Worm (Caenorhabditis elegans) whole organism, young adult: ENCODE measurements around the gene F41G3.6.

Experiments
- B0336.3 ChIP-seq: fragments of 200-800 bp; sonication (Bioruptor generic); IDR thresholded peaks from 2 replicates; pipeline ENCODE4 v1.3.6; 2022; ENCODE audit warnings: missing genetic modification characterization, missing compliant biosample characterization
- C06A6.2 ChIP-seq: fragments of 200-800 bp; sonication (Bioruptor generic); conservative IDR thresholded peaks from 2 replicates; pipeline ENCODE4 v1.3.6; 2022; ENCODE audit warnings: missing genetic modification characterization, missing compliant biosample characterization
- D2030.7 ChIP-seq: fragments of 200-800 bp; sonication (Bioruptor generic); IDR thresholded peaks from 2 replicates; pipeline ENCODE4 v1.3.6; 2022; ENCODE audit warnings: missing genetic modification reagents, missing genetic modification characterization, missing compliant biosample characterization
- F10E7.11 ChIP-seq: sonication (generic microtip); optimal IDR thresholded peaks from 2 replicates; lab custom pipeline; 2017; ENCODE audit warnings: mild to moderate bottlenecking, missing genetic modification characterization, moderate library complexity, missing compliant biosample characterization
- F33H1.4 ChIP-seq: fragments of 200-800 bp; sonication (Bioruptor generic); IDR thresholded peaks from 2 replicates; pipeline ENCODE4 v1.3.6; 2022; ENCODE audit warnings: missing genetic modification reagents, missing genetic modification characterization, missing compliant biosample characterization
- F55B11.4 ChIP-seq: sonication (generic microtip); optimal IDR thresholded peaks from 2 replicates; lab custom pipeline; 2016; ENCODE audit warnings: missing compliant biosample characterization, missing genetic modification characterization, borderline replicate concordance; ENCODE audit not compliant: insufficient read depth
- F57C9.4 ChIP-seq: sonication (generic microtip); optimal IDR thresholded peaks from 2 replicates; lab custom pipeline; 2017; ENCODE audit warnings: mild to moderate bottlenecking, missing genetic modification characterization, missing compliant biosample characterization
- K11D2.4 ChIP-seq: fragments of 200-800 bp; sonication (Bioruptor generic); IDR thresholded peaks from 2 replicates; pipeline ENCODE4 v1.3.6; 2022; ENCODE audit warnings: missing genetic modification reagents, missing genetic modification characterization, missing compliant biosample characterization
- Y53G8AR.9 ChIP-seq: fragments of 200-800 bp; sonication (Bioruptor generic); conservative IDR thresholded peaks from 2 replicates; pipeline ENCODE4 v1.3.6; 2022; ENCODE audit warnings: missing genetic modification reagents, missing genetic modification characterization, missing compliant biosample characterization
- Y56A3A.18 ChIP-seq: fragments of 200-800 bp; sonication (Bioruptor generic); IDR thresholded peaks from 2 replicates; pipeline ENCODE4 v1.3.6; 2022; ENCODE audit warnings: missing genetic modification reagents, missing genetic modification characterization, missing compliant biosample characterization
- Y67H2A.10 ChIP-seq: fragments of 200-800 bp; sonication (Bioruptor generic); conservative IDR thresholded peaks from 2 replicates; pipeline ENCODE4 v1.3.6; 2022; ENCODE audit warnings: missing genetic modification reagents, missing genetic modification characterization, missing compliant biosample characterization
- aptf-2 ChIP-seq: fragments of 200-800 bp; sonication (Bioruptor generic); conservative IDR thresholded peaks from 2 replicates; pipeline ENCODE4 v1.3.6; 2022; ENCODE audit warnings: missing genetic modification reagents, missing genetic modification characterization, missing compliant biosample characterization
- attf-6 ChIP-seq: fragments of 200-800 bp; sonication (Bioruptor generic); IDR thresholded peaks from 2 replicates; pipeline ENCODE4 v1.3.6; 2022; ENCODE audit warnings: missing genetic modification reagents, missing genetic modification characterization, missing compliant biosample characterization
- bed-1 ChIP-seq: fragments of 200-800 bp; sonication (Bioruptor generic); IDR thresholded peaks from 2 replicates; pipeline ENCODE4 v1.3.6; 2022; ENCODE audit warnings: missing genetic modification reagents, missing genetic modification characterization, missing compliant biosample characterization
- cebp-1 ChIP-seq, 2 experiments: fragments of 200-800 bp in 1 of 2; sonication (Bioruptor generic) in 1 of 2; sonication (generic microtip) in 1 of 2; IDR thresholded peaks in 1 of 2; optimal IDR thresholded peaks in 1 of 2; 2 replicates each; pipeline versions ENCODE4 v1.3.6 to Lab custom; 2017 to 2022; ENCODE audit warnings: missing compliant biosample characterization in 2 of 2, missing genetic modification characterization in 2 of 2, mild to moderate bottlenecking in 1 of 2, missing genetic modification reagents in 1 of 2, moderate library complexity in 1 of 2
- ceh-58 ChIP-seq: fragments of 200-800 bp; sonication (Bioruptor generic); IDR thresholded peaks from 2 replicates; pipeline ENCODE4 v1.3.6; 2022; ENCODE audit warnings: missing genetic modification characterization, missing compliant biosample characterization
- ceh-79 ChIP-seq: sonication (generic microtip); optimal IDR thresholded peaks from 2 replicates; lab custom pipeline; 2017; ENCODE audit warnings: mild to moderate bottlenecking, missing genetic modification characterization, missing compliant biosample characterization
- chd-7 ChIP-seq: sonication (generic microtip); optimal IDR thresholded peaks from 2 replicates; lab custom pipeline; 2016; ENCODE audit warnings: mild to moderate bottlenecking, missing genetic modification characterization, moderate library complexity, missing compliant biosample characterization
- efl-1 ChIP-seq: fragments of 150-350 bp; optimal IDR thresholded peaks from 2 replicates; lab custom pipeline; 2014; ENCODE audit warnings: missing biosample characterization, missing genetic modification reagents, missing genetic modification characterization
- ekl-4 ChIP-seq: fragments of 200-800 bp; sonication (Bioruptor generic); IDR thresholded peaks from 2 replicates; pipeline ENCODE4 v1.3.6; 2022; ENCODE audit warnings: missing genetic modification reagents, missing genetic modification characterization, missing compliant biosample characterization
- hmg-1.2 ChIP-seq: fragments of 200-800 bp; sonication (Bioruptor generic); IDR thresholded peaks from 2 replicates; pipeline ENCODE4 v1.3.6; 2022; ENCODE audit warnings: missing genetic modification reagents, missing genetic modification characterization, missing compliant biosample characterization
- hsf-1 ChIP-seq: fragments of 200-800 bp; sonication (Bioruptor generic); IDR thresholded peaks from 2 replicates; pipeline ENCODE4 v1.3.6; 2022; ENCODE audit warnings: missing genetic modification reagents, missing genetic modification characterization, missing compliant biosample characterization
- lag-1 ChIP-seq: fragments of 200-800 bp; sonication (Bioruptor generic); IDR thresholded peaks from 2 replicates; pipeline ENCODE4 v1.3.6; 2022; ENCODE audit warnings: missing genetic modification reagents, missing genetic modification characterization, missing compliant biosample characterization
- let-526 ChIP-seq: fragments of 200-800 bp; sonication (Bioruptor generic); IDR thresholded peaks from 2 replicates; pipeline ENCODE4 v1.3.6; 2022; ENCODE audit warnings: missing genetic modification reagents, missing genetic modification characterization, missing compliant biosample characterization
- lsl-1 ChIP-seq: fragments of 200-800 bp; sonication (Bioruptor generic); optimal IDR thresholded peaks from 2 replicates; lab custom pipeline; 2018; ENCODE audit warnings: mild to moderate bottlenecking, missing genetic modification characterization, moderate library complexity, missing compliant biosample characterization
- mel-28 ChIP-seq: sonication (generic microtip); optimal IDR thresholded peaks from 2 replicates; lab custom pipeline; 2016; ENCODE audit warnings: borderline replicate concordance, mild to moderate bottlenecking, missing genetic modification characterization, missing compliant biosample characterization
- mes-4 ChIP-seq: sonication (generic microtip); optimal IDR thresholded peaks from 2 replicates; lab custom pipeline; 2016; ENCODE audit warnings: missing genotype, missing genetic modification characterization, missing compliant biosample characterization
- nfya-2 ChIP-seq: fragments of 200-800 bp; sonication (Bioruptor generic); IDR thresholded peaks from 2 replicates; pipeline ENCODE4 v1.3.6; 2022; ENCODE audit warnings: missing genetic modification reagents, missing genetic modification characterization, missing compliant biosample characterization
- nhr-120 ChIP-seq: fragments of 200-800 bp; sonication (Bioruptor generic); IDR thresholded peaks from 2 replicates; pipeline ENCODE4 v1.3.6; 2022; ENCODE audit warnings: missing genetic modification characterization, missing compliant biosample characterization
- rec-8 ChIP-seq, 2 experiments: sonication (generic microtip); optimal IDR thresholded peaks; 2 replicates each; lab custom pipeline; 2016; ENCODE audit warnings: mild to moderate bottlenecking in 2 of 2, missing genetic modification characterization in 2 of 2, missing genetic modification reagents in 2 of 2, missing genotype in 2 of 2, missing biosample characterization in 1 of 2, missing compliant biosample characterization in 1 of 2, moderate library complexity in 1 of 2
- repo-1 ChIP-seq: sonication (generic microtip); optimal IDR thresholded peaks from 2 replicates; lab custom pipeline; 2017; ENCODE audit warnings: mild to moderate bottlenecking, missing genetic modification characterization, missing compliant biosample characterization
- sea-2 ChIP-seq: fragments of 200-800 bp; sonication (Bioruptor generic); IDR thresholded peaks from 2 replicates; pipeline ENCODE4 v1.3.6; 2022; ENCODE audit warnings: missing genetic modification characterization, missing compliant biosample characterization
- snpc-1.1 ChIP-seq: sonication (generic microtip); optimal IDR thresholded peaks from 2 replicates; lab custom pipeline; 2017; ENCODE audit warnings: missing genetic modification characterization, mild to moderate bottlenecking, missing compliant biosample characterization, antibody characterized with exemption, moderate library complexity, missing genotype, missing genetic modification reagents; ENCODE audit not compliant: insufficient read depth
- tbx-9 ChIP-seq: sonication (generic microtip); optimal IDR thresholded peaks from 2 replicates; lab custom pipeline; 2016; ENCODE audit warnings: borderline replicate concordance, missing genetic modification characterization, inconsistent platforms, missing compliant biosample characterization
- unc-62 ChIP-seq: fragments of 150-350 bp; optimal IDR thresholded peaks from 2 replicates; lab custom pipeline; 2014; ENCODE audit warnings: missing biosample characterization, missing genetic modification reagents, missing genetic modification characterization
- zfh-2 ChIP-seq: fragments of 200-800 bp; sonication (Bioruptor generic); conservative IDR thresholded peaks from 2 replicates; pipeline ENCODE4 v1.3.6; 2022; ENCODE audit warnings: missing genetic modification reagents, missing genetic modification characterization, missing compliant biosample characterization
- ztf-22 ChIP-seq: fragments of 200-800 bp; sonication (Bioruptor generic); optimal IDR thresholded peaks from 2 replicates; lab custom pipeline; 2018; ENCODE audit warnings: mild to moderate bottlenecking, missing genetic modification characterization, moderate library complexity, missing compliant biosample characterization
- ztf-28 ChIP-seq: fragments of 200-800 bp; sonication (Bioruptor generic); IDR thresholded peaks from 2 replicates; pipeline ENCODE4 v1.3.6; 2022; ENCODE audit warnings: missing genetic modification reagents, missing genetic modification characterization, missing compliant biosample characterization

Gene F41G3.6

ce11 chrII:6782738-6783163 lies 40.0 kb downstream of the F41G3.6 start (continued):
- no peak for TF ChIP-seq aptf-2 (GFP tag; lab: Robert Waterston, UW)
- no peak for TF ChIP-seq bed-1 (GFP tag; lab: Robert Waterston, UW)
- no peak for TF ChIP-seq F33H1.4 (GFP tag; lab: Robert Waterston, UW)
- no peak for TF ChIP-seq mes-4 (tag; lab: Kevin White, UChicago)
- TF ChIP-seq nhr-120 (GFP tag; lab: Robert Waterston, UW), result no peak
- TF ChIP-seq B0336.3 (GFP tag; lab: Robert Waterston, UW), result peak; percentile 41
- TF ChIP-seq sea-2 (GFP tag; lab: Robert Waterston, UW), result no peak
- TF ChIP-seq efl-1 (GFP tag; lab: Kevin White, UChicago), result no peak
- no peak for TF ChIP-seq F55B11.4 (tag; lab: Kevin White, UChicago)
- TF ChIP-seq hsf-1 (GFP tag; lab: Robert Waterston, UW), result no peak
- no peak for TF ChIP-seq rec-8 (tag; optimal IDR thresholded peaks at IDR 0.05; lab: Kevin White, UChicago)
- no peak for TF ChIP-seq ceh-58 (GFP tag; lab: Robert Waterston, UW)
- TF ChIP-seq ztf-28 (GFP tag; lab: Robert Waterston, UW), result no peak
- TF ChIP-seq chd-7 (tag; lab: Kevin White, UChicago), result no peak
- TF ChIP-seq let-526, result no peak
- no peak for TF ChIP-seq F57C9.4 (tag; lab: Kevin White, UChicago)
- no peak for TF ChIP-seq Y53G8AR.9
- TF ChIP-seq tbx-9, result no peak
- 0 out of 2 replicates have a peak, but pooled peaks have one; percentile 58 for TF ChIP-seq Y67H2A.10 (GFP tag; lab: Robert Waterston, UW)
- TF ChIP-seq lsl-1 (GFP tag; lab: Kevin White, UChicago), result no peak
- TF ChIP-seq zfh-2 (GFP tag; lab: Robert Waterston, UW), result peak; percentile 82
- no peak for TF ChIP-seq lag-1 (GFP tag; lab: Robert Waterston, UW)
- no peak for TF ChIP-seq nfya-2 (GFP tag; lab: Robert Waterston, UW)
- TF ChIP-seq ceh-79, result no peak
- TF ChIP-seq repo-1, result no peak
- TF ChIP-seq Y56A3A.18 (GFP tag; lab: Robert Waterston, UW), result no peak
- TF ChIP-seq hmg-1.2 (GFP tag; lab: Robert Waterston, UW), result peak; percentile 45
- TF ChIP-seq, all 124 proteins: peak for 24

ce11 chrII:6783377-6783829 lies 40.7 kb downstream of the F41G3.6 start, which contains the start of gene gldi-2:
TSS of gene gldi-2 (plus strand) at chrII:6783427.
- TF ChIP-seq K11D2.4 (GFP tag; lab: Robert Waterston, UW), result no peak
- no peak for TF ChIP-seq attf-6
- peak; percentile 56; the same call in 1 of the 2 replicates for TF ChIP-seq cebp-1 (GFP tag; IDR thresholded peaks at IDR 0.05; lab: Robert Waterston, UW)
- peak; percentile 86 for TF ChIP-seq cebp-1 (tag; optimal IDR thresholded peaks at IDR 0.05; lab: Kevin White, UChicago)
- TF ChIP-seq ekl-4, result no peak
- TF ChIP-seq F10E7.11, result no peak

- TF ChIP-seq ztf-22 (GFP tag; lab: Kevin White, UChicago), result no peak
- TF ChIP-seq hmg-1.2 (GFP tag; lab: Robert Waterston, UW), result peak; percentile 34
Observed at ce11 chrII:6788672-6789298, 46.1 kb downstream of the F41G3.6 start, which contains the start of gene T13C2.3. TSS of gene T13C2.3 (plus strand) at chrII:6789248.

DNA sequence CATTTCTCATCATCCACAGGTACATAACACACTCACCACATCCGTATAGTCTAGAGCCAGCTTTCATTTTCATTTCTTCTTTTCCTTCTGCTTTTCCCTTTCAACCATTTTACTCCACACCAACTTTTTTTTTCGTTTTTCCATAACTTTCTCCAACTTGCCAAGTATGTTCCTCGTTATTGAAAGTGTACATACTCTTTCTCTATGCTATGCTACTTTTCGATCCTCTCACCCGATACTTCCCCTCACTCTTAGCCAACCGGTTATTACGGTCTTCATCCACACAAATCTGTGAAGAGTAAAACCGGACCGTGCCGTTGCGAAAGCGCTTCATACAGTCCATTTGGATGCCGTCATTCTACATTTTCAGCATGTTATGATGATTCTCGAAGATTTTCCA lies 49.2 kb downstream of the F41G3.6 start, which contains the start of gene T13C2.2:
TSS of gene T13C2.2 (plus strand) at position 301 of the 400 bp plus-strand sequence.
- no peak for TF ChIP-seq C06A6.2 (GFP tag; lab: Robert Waterston, UW)
- no peak for TF ChIP-seq mes-4 (tag; lab: Kevin White, UChicago)
- TF ChIP-seq snpc-1.1 (tag; lab: Kevin White, UChicago), result no peak
- no peak for TF ChIP-seq D2030.7
- no peak for TF ChIP-seq mel-28 (tag; lab: Kevin White, UChicago)
- TF ChIP-seq unc-62, result no peak
- TF ChIP-seq chd-7 (tag; lab: Kevin White, UChicago), result no peak
